Fruit fly (Drosophila melanogaster) whole organism: ENCODE results near the gene CG32264.

Experiments
- Dll ChIP-seq: fragments of >200 bp; optimal IDR thresholded peaks from 2 replicates; lab custom pipeline; 2017
- pan ChIP-seq: fragments of >200 bp; optimal IDR thresholded peaks from 2 replicates; lab custom pipeline; 2017
- usp ChIP-seq: fragments of >200 bp; optimal IDR thresholded peaks from 2 replicates; lab custom pipeline; 2017; ENCODE audit warnings: missing biosample characterization, missing genetic modification characterization, mixed read lengths

DNA sequence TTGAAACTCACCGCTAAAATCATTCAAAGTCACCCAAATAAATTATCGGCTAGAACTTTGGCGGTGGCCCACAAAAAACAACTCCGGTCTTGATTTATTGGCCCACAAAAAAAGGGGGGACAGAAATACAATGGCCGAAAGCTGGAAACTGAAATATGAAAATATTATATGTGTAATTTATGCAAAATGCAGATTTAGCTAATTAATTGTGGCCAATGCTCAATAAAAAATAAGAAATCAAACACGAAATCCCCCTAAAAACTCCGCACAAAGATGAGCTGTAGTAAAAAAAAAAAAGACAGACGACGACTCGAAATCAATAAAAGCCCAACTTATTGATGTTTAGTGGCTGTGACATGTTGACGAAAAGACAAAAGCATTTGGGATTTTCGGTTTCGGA lies 43.5 kb upstream of the CG32264 start:
- TF ChIP-seq pan (lab: Kevin White, UChicago) (no peak), Dll (lab: Kevin White, UChicago) (no peak), usp (GFP tag; lab: Kevin White, UChicago) (no peak)
